Worm (Caenorhabditis elegans): ENCODE results near the gene smgl-2.

DNA sequence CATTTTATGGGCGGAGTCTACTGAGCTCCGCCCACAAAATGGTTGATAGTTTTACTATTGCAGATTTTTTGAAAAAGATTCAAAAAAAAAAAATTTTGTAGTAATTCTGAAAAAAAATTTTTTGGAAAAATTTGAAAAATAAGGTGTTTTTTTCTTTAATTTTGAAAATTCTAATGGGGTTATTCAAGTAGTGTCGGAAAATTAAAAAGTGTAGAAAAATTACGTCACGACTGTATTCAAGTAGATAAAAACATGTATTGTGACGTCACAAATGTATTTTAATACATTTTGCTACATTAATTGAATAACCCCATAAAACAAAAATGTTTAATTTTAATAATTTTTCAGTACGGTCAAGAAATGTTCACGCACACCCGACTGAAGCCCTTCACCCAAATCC, 7.3 kb downstream of the smgl-2 start:
- TF ChIP-seq dao-5 (tag; optimal IDR thresholded peaks at IDR 0.05) (no peak), him-1 (tag; optimal IDR thresholded peaks at IDR 0.05) (no peak)

Data from whole organism, L4/young adult.